Worm (Caenorhabditis elegans): ENCODE data around the gene cwn-2.

Gene cwn-2

ce11 chrIV:10046005-10046404 lies 21.6 kb upstream of the cwn-2 start:
- no peak for TF ChIP-seq ztf-29 (GFP tag; IDR thresholded peaks at IDR 0.05)
- no peak for TF ChIP-seq ztf-23 (GFP tag; IDR thresholded peaks at IDR 0.05)
- TF ChIP-seq cog-1 (tag; optimal IDR thresholded peaks at IDR 0.05) = no peak
- no peak for TF ChIP-seq ref-1 (GFP tag; conservative IDR thresholded peaks at IDR 0.05)
- no peak for TF ChIP-seq klf-2 (GFP tag; conservative IDR thresholded peaks at IDR 0.05)
- no peak for TF ChIP-seq flt-1 (GFP tag; IDR thresholded peaks at IDR 0.05)
- no peak for TF ChIP-seq tab-1 (GFP tag; IDR thresholded peaks at IDR 0.05)
- TF ChIP-seq med-1 (GFP tag; optimal IDR thresholded peaks at IDR 0.05; ENCODE audit: insufficient read depth) = no peak
- TF ChIP-seq T22C8.4 (GFP tag; IDR thresholded peaks at IDR 0.05) = no peak

DNA sequence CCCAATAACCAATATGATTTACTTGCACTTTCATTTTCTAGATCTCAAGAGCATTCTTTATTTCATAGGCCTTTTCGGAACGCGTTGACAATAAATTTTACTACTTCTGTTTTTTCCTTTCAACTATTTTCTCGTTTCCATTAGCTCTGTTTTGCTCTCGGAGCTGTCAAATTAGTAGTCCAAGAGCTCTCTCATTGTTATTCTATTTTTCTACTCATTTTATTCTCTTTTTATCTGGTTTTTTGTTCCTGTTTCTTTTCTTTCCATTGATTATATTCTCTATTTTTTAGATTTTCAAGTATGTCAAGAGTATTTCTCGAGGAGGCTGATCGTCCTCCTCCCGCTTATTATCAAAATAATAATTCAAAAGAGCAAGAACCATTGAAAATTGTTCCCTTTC lies 20.5 kb upstream of the cwn-2 start, which contains the start of gene T04B2.3:
TSS of gene T04B2.3 (plus strand) at position 301 of the 400 bp plus-strand sequence.
- TF ChIP-seq ref-1 (GFP tag; conservative IDR thresholded peaks at IDR 0.05) (no peak), flt-1 (GFP tag; IDR thresholded peaks at IDR 0.05) (no peak), ztf-29 (GFP tag; IDR thresholded peaks at IDR 0.05) (no peak), klf-2 (GFP tag; conservative IDR thresholded peaks at IDR 0.05) (no peak), ztf-23 (GFP tag; IDR thresholded peaks at IDR 0.05) (no peak), tab-1 (GFP tag; IDR thresholded peaks at IDR 0.05) (no peak), cog-1 (tag; optimal IDR thresholded peaks at IDR 0.05) (no peak), T22C8.4 (GFP tag; IDR thresholded peaks at IDR 0.05) (no peak), med-1 (GFP tag; optimal IDR thresholded peaks at IDR 0.05; ENCODE audit: insufficient read depth) (no peak)

- TF ChIP-seq ztf-29 (GFP tag; IDR thresholded peaks at IDR 0.05) = no peak
- no peak for TF ChIP-seq T22C8.4 (GFP tag; IDR thresholded peaks at IDR 0.05)
- no peak for TF ChIP-seq tab-1 (GFP tag; IDR thresholded peaks at IDR 0.05)
- TF ChIP-seq ref-1 (GFP tag; conservative IDR thresholded peaks at IDR 0.05) = no peak
- TF ChIP-seq cog-1 (tag; optimal IDR thresholded peaks at IDR 0.05) = no peak
- no peak for TF ChIP-seq ztf-23 (GFP tag; IDR thresholded peaks at IDR 0.05)
- TF ChIP-seq med-1 (GFP tag; optimal IDR thresholded peaks at IDR 0.05; ENCODE audit: insufficient read depth) = no peak
- no peak for TF ChIP-seq klf-2 (GFP tag; conservative IDR thresholded peaks at IDR 0.05)
- TF ChIP-seq flt-1 (GFP tag; IDR thresholded peaks at IDR 0.05) = no peak
Measured at ce11 chrIV:10048268-10048667, 19.3 kb upstream of the cwn-2 start.

DNA sequence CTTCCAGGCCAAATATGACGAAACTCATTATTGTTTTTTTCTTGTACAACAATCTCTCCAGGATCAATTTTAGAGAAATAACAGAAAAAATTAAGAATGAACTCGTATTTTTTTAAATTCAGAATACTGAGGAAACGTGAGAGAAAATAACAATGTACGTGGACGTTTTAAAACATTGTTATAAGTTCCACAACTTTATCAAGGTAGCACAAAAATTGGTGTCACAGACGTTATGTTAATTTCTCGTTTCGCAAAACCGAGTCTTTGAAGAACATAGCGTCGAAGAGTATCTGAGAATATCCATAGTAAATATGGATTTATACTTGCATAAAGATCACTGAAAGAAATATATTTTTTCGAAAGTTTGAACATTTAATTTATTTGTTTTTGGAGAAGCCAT lies 16.5 kb upstream of the cwn-2 start, which contains the start of gene T04B2.8:
TSS of gene T04B2.8 (minus strand) at position 101 of the 400 bp plus-strand sequence.
- TF ChIP-seq T22C8.4 (GFP tag; IDR thresholded peaks at IDR 0.05) = no peak
- TF ChIP-seq flt-1 (GFP tag; IDR thresholded peaks at IDR 0.05) = no peak
- no peak for TF ChIP-seq ztf-29 (GFP tag; IDR thresholded peaks at IDR 0.05)
- no peak for TF ChIP-seq ref-1 (GFP tag; conservative IDR thresholded peaks at IDR 0.05)
- TF ChIP-seq ztf-23 (GFP tag; IDR thresholded peaks at IDR 0.05) = no peak
- TF ChIP-seq tab-1 (GFP tag; IDR thresholded peaks at IDR 0.05) = no peak
- no peak for TF ChIP-seq med-1 (GFP tag; optimal IDR thresholded peaks at IDR 0.05; ENCODE audit: insufficient read depth)
- TF ChIP-seq klf-2 (GFP tag; conservative IDR thresholded peaks at IDR 0.05) = no peak
- TF ChIP-seq cog-1 (tag; optimal IDR thresholded peaks at IDR 0.05) = no peak

DNA sequence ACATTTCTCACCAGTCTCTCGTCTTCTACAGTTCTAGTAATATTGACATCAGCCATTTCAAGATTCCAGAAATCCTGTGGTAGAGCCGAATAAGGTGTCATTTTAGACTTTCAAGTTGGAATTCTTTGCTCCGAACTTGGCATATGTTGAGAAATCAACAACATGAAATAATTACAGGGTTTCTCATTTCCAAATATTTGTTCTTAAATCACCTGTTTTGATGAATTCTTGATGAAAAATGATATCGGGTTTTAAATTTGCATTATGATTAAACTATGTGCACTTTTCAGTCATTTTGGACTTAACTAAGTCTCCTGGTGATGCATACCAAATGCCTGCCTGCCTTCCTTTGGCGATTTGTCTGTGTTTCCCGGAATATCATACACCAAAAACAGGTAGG lies 14.1 kb upstream of the cwn-2 start, which contains the start of gene srv-12:
TSS of gene srv-12 (minus strand) at position 101 of the 400 bp plus-strand sequence.
- no peak for TF ChIP-seq flt-1 (GFP tag; IDR thresholded peaks at IDR 0.05)
- no peak for TF ChIP-seq ztf-29 (GFP tag; IDR thresholded peaks at IDR 0.05)
- TF ChIP-seq klf-2 (GFP tag; conservative IDR thresholded peaks at IDR 0.05) = no peak
- no peak for TF ChIP-seq cog-1 (tag; optimal IDR thresholded peaks at IDR 0.05)
- TF ChIP-seq T22C8.4 (GFP tag; IDR thresholded peaks at IDR 0.05) = no peak
- TF ChIP-seq ztf-23 (GFP tag; IDR thresholded peaks at IDR 0.05) = no peak
- no peak for TF ChIP-seq ref-1 (GFP tag; conservative IDR thresholded peaks at IDR 0.05)
- no peak for TF ChIP-seq tab-1 (GFP tag; IDR thresholded peaks at IDR 0.05)

DNA sequence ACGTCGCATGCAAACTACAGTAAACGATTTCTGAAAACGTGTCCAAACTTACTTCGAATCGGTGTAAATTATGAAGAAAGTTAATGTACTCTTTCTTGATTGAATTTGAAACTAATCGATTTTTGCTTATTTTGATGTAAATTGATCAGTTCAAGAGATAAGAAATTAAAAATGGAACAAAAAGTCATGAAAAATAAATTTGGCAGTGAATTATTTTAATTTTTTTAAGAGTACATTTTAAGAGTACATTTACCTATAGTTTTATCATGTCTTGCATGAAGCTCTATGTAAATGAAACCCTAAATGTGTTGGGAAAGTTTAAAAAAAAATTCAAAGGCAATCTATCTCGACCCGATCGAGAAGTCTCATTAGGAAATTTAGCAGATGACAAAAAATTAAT lies 11.5 kb upstream of the cwn-2 start, which contains the start of gene T04B2.7:
TSS of gene T04B2.7 (minus strand) at position 101 of the 400 bp plus-strand sequence.
- TF ChIP-seq med-1 (GFP tag; optimal IDR thresholded peaks at IDR 0.05; ENCODE audit: insufficient read depth) (no peak), cog-1 (tag; optimal IDR thresholded peaks at IDR 0.05) (no peak), flt-1 (GFP tag; IDR thresholded peaks at IDR 0.05) (no peak), klf-2 (GFP tag; conservative IDR thresholded peaks at IDR 0.05) (no peak), ref-1 (GFP tag; conservative IDR thresholded peaks at IDR 0.05) (no peak), tab-1 (GFP tag; IDR thresholded peaks at IDR 0.05) (no peak)

DNA sequence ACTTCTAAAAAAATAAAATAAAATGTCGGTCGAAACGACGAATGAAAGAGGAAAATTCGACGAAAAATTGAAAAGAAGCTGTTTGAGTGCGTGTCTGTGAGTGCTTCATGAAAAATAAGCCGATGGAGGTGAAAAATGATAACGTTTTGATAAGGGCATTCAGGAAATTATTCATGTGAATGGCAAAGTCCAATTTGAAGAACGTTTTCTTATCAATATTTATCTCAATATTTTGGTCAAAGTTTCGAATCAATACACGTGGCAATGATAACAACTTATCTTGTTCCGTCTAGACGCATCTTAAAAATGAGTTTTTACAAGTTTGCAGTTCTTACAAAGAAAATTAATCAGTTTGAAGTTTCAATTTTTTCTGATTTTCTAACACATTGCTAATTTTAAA lies 8.4 kb upstream of the cwn-2 start:
- TF ChIP-seq klf-2 (GFP tag; conservative IDR thresholded peaks at IDR 0.05) (no peak), flt-1 (GFP tag; IDR thresholded peaks at IDR 0.05) (no peak), med-1 (GFP tag; optimal IDR thresholded peaks at IDR 0.05; ENCODE audit: insufficient read depth) (no peak), ref-1 (GFP tag; conservative IDR thresholded peaks at IDR 0.05) (no peak)

DNA sequence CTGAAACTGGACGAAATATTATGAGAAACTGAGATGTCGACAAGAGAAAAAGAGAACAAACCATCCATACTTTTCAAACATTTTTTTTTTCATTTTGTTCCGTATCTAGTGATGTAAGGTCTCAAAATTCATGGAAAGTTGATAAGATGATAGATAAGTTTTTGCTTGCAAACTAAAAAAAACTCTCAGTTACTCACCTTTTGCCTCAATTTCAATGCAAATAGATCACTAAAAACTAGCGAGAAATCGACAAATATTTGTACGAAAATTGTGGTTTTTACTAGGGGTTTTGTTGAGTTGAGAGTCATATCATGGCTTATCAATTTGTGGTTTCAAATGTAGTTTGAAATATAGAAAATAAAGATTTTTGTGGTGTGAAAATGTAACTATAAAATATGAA lies 6.8 kb upstream of the cwn-2 start:
- TF ChIP-seq ref-1 (GFP tag; conservative IDR thresholded peaks at IDR 0.05) = no peak

DNA sequence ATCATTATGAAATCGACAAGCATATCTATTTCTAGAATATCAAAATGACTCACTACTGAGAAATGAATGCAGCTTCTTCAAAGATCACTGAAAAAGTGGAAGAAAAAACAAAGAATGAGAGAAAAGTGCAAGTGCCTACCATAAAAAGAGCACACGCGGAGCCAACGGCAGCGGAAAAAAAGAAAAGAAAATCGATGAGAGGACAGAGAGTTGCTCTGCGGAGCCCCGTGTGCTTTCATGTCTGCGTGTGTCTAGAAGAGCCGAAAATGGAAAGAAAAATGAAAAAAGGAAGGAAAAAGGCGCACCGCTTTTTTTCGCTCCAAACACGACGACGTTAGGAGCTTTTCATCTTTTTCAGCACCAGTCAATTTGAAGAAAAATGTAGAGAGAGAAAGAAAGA lies 4.9 kb upstream of the cwn-2 start, which contains the start of gene ipla-7:
TSS of gene ipla-7 (minus strand) at position 122 of the 400 bp plus-strand sequence.
- no peak for TF ChIP-seq ztf-23 (GFP tag; IDR thresholded peaks at IDR 0.05)
- TF ChIP-seq med-1 (GFP tag; optimal IDR thresholded peaks at IDR 0.05; ENCODE audit: insufficient read depth) = no peak
- no peak for TF ChIP-seq ztf-29 (GFP tag; IDR thresholded peaks at IDR 0.05)
- no peak for TF ChIP-seq klf-2 (GFP tag; conservative IDR thresholded peaks at IDR 0.05)
- no peak for TF ChIP-seq cog-1 (tag; optimal IDR thresholded peaks at IDR 0.05)
- TF ChIP-seq T22C8.4 (GFP tag; IDR thresholded peaks at IDR 0.05) = no peak
- no peak for TF ChIP-seq tab-1 (GFP tag; IDR thresholded peaks at IDR 0.05)
- no peak for TF ChIP-seq ref-1 (GFP tag; conservative IDR thresholded peaks at IDR 0.05)
- no peak for TF ChIP-seq flt-1 (GFP tag; IDR thresholded peaks at IDR 0.05)

DNA sequence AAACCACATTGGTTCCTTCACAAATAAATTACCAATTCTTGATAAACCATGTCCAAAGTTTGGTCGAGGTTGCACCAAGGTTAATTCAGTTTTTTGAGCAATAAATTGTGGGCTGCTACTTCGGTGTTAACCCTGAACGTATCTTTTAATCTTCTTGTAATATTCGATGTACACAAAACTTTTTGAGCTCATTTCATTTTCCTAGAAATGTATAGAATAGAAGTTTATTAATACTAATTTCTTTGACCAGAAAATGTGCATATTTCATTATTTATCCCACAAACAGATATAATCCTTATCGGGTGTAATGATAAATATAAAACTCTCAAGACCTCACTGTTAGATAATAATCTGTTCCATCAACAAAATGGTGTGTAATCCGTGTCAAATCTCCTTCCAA lies 3.7 kb upstream of the cwn-2 start:
- no peak for TF ChIP-seq T22C8.4 (GFP tag; IDR thresholded peaks at IDR 0.05)

DNA sequence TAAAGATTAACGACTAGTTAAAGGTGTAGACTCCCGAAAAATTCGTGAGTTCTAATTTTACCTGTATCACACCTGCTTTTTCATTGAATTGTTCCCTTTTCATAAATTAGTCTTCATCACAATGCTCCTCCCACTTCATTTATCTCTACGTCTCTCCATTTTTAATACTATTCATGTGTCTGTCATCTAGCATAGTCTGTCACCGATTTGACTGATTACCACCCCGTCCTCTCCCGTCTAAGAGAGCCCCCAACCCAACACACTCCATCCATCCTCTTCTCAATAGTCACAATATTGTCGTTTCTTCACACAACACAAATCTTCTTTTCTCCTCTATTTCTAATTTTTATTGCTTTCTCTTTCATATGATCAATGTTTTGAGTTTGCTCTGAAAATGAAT lies 2.5 kb upstream of the cwn-2 start:
- TF ChIP-seq klf-2 (GFP tag; conservative IDR thresholded peaks at IDR 0.05) (no peak), ztf-29 (GFP tag; IDR thresholded peaks at IDR 0.05) (no peak), T22C8.4 (GFP tag; IDR thresholded peaks at IDR 0.05) (no peak), med-1 (GFP tag; optimal IDR thresholded peaks at IDR 0.05; ENCODE audit: insufficient read depth) (no peak), tab-1 (GFP tag; IDR thresholded peaks at IDR 0.05) (no peak), flt-1 (GFP tag; IDR thresholded peaks at IDR 0.05) (no peak), ztf-23 (GFP tag; IDR thresholded peaks at IDR 0.05) (no peak), ref-1 (GFP tag; conservative IDR thresholded peaks at IDR 0.05) (no peak), cog-1 (tag; optimal IDR thresholded peaks at IDR 0.05) (no peak)

Measured in whole organism, midembryonic.